Worm (Caenorhabditis elegans) whole organism, L1 larva: Measurements from ENCODE around the gene cutl-27.
A peak's percentile ranks its signal among the peaks of the same experiment; 100 is the strongest.

Experiments used
- blmp-1 ChIP-seq: fragments of 150-350 bp; optimal IDR thresholded peaks from 2 replicates; lab custom pipeline; 2014; ENCODE audit warnings: missing biosample characterization, missing genetic modification characterization
- hlh-4 ChIP-seq: sonication (generic microtip); optimal IDR thresholded peaks from 2 replicates; lab custom pipeline; 2016; ENCODE audit warnings: mild to moderate bottlenecking, missing genetic modification characterization, missing compliant biosample characterization
- lin-15B ChIP-seq: fragments of 150-350 bp; sonication (generic microtip); optimal IDR thresholded peaks from 3 replicates; lab custom pipeline; 2014; ENCODE audit warnings: missing biosample characterization, missing genetic modification characterization
- mdl-1 ChIP-seq, 2 experiments: fragments of 150-350 bp; optimal IDR thresholded peaks; 2 replicates each; lab custom pipeline; 2014 to 2017; ENCODE audit warnings: missing biosample characterization in 2 of 2, missing genetic modification characterization in 2 of 2, inconsistent platforms in 1 of 2
- nhr-11 ChIP-seq: fragments of 150-350 bp; optimal IDR thresholded peaks from 2 replicates; lab custom pipeline; 2014; ENCODE audit warnings: missing biosample characterization, missing genetic modification characterization
- nhr-85 ChIP-seq: sonication (generic microtip); peaks from one replicate; lab custom pipeline; 2016; ENCODE audit warnings: missing genetic modification characterization, inconsistent platforms, missing compliant biosample characterization
- snu-23 ChIP-seq: sonication (generic microtip); optimal IDR thresholded peaks from 2 replicates; lab custom pipeline; 2016; ENCODE audit warnings: missing genetic modification characterization, missing compliant biosample characterization
- tbx-2 ChIP-seq: sonication (generic microtip); optimal IDR thresholded peaks from 2 replicates; lab custom pipeline; 2016; ENCODE audit warnings: missing genetic modification characterization, missing compliant biosample characterization
- unc-86 ChIP-seq: sonication (generic microtip); optimal IDR thresholded peaks from 2 replicates; lab custom pipeline; 2016; ENCODE audit warnings: missing genetic modification characterization, missing compliant biosample characterization

- TF ChIP-seq lin-15B (tag; lab: Kevin White, UChicago), result no peak
- peak; percentile 34 for TF ChIP-seq blmp-1 (tag; lab: Kevin White, UChicago)
- TF ChIP-seq snu-23, result peak; percentile 14
- no peak for TF ChIP-seq hlh-4
- TF ChIP-seq nhr-85, result peak; percentile 76
- no peak for TF ChIP-seq mdl-1 (tag; optimal IDR thresholded peaks at IDR 0.05; lab: Kevin White, UChicago)
- TF ChIP-seq tbx-2, result no peak
- TF ChIP-seq nhr-11 (tag; lab: Kevin White, UChicago), result no peak
- TF ChIP-seq unc-86 (tag; lab: Kevin White, UChicago), result no peak
Observed at ce11 chrIV:11897710-11898109, 19.4 kb downstream of the cutl-27 start.
